Fruit fly (Drosophila melanogaster) whole organism, pupa: ENCODE data around the gene Awh.
A peak's percentile ranks its signal among the peaks of the same experiment; 100 is the strongest.

Source experiments
- CG15710 ChIP-seq: fragments of 200-800 bp; sonication (Bioruptor generic); optimal IDR thresholded peaks from 2 replicates; lab custom pipeline; 2018; ENCODE audit warnings: missing biosample characterization, mild to moderate bottlenecking, missing genetic modification characterization, moderate library complexity
- CG9948 ChIP-seq: fragments of 200-800 bp; sonication (Bioruptor generic); optimal IDR thresholded peaks from 2 replicates; lab custom pipeline; 2018; ENCODE audit warnings: missing biosample characterization, mild to moderate bottlenecking, missing genetic modification characterization, moderate library complexity
- EcR ChIP-seq: fragments of 200-800 bp; sonication (Bioruptor generic); optimal IDR thresholded peaks from 3 replicates; lab custom pipeline; 2019; ENCODE audit warnings: missing biosample characterization, missing genetic modification characterization, mild to moderate bottlenecking, moderate library complexity, missing genetic modification reagents

DNA sequence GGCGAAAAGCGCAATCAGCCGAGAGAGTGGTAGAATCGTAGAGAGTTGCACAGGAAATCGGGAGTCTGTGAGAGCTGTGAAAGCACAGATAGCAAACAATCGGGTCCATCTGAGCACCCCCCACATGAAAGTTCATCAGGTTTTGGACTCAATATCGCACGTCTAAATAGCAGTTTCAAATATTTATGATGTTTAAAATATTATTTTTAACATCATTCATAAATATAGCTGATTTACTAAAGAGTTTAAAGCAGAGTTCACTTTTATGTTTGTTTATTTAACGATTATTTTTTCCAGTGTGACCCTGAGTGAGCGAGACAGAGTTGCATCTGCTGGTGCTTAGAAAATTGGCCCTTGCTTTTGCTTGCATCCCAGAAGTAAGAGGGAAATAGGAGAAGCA is 44.7 kb upstream of the Awh start:
- TF ChIP-seq CG15710 (tag; lab: Kevin White, UChicago): peak; percentile 11
- no peak for TF ChIP-seq EcR
- TF ChIP-seq CG9948 (tag; lab: Kevin White, UChicago): no peak
